Fruit fly (Drosophila melanogaster) whole organism, embryonic: ENCODE results near the gene al.

Source experiments
- Abd-B ChIP-seq: fragments of 200-800 bp; sonication (Bioruptor generic); optimal IDR thresholded peaks from 2 replicates; lab custom pipeline; 2018; ENCODE audit warnings: missing biosample characterization, mild to moderate bottlenecking, missing genetic modification characterization, moderate library complexity
- CG10209 ChIP-seq: fragments of 200-800 bp; sonication (Bioruptor generic); optimal IDR thresholded peaks from 3 replicates; lab custom pipeline; 2017; ENCODE audit warnings: missing biosample characterization, mild to moderate bottlenecking, missing genetic modification characterization, missing genetic modification reagents
- CG10565 ChIP-seq: fragments of 200-800 bp; sonication (Bioruptor generic); optimal IDR thresholded peaks from 3 replicates; lab custom pipeline; 2016; ENCODE audit warnings: missing biosample characterization, mild to moderate bottlenecking, missing genetic modification characterization
- CG1233 ChIP-seq: fragments of 200-800 bp; sonication (Bioruptor generic); optimal IDR thresholded peaks from 4 replicates; lab custom pipeline; 2018; ENCODE audit warnings: missing biosample characterization, mild to moderate bottlenecking, missing genetic modification characterization
- CG13624 ChIP-seq: fragments of 200-800 bp; sonication (Bioruptor generic); optimal IDR thresholded peaks from 2 replicates; lab custom pipeline; 2016; ENCODE audit warnings: missing biosample characterization, missing genetic modification characterization
- CG17829 ChIP-seq: fragments of 200-800 bp; optimal IDR thresholded peaks from 2 replicates; lab custom pipeline; 2019; ENCODE audit warnings: missing biosample characterization, mild to moderate bottlenecking, missing genetic modification characterization, moderate library complexity
- CG31388 ChIP-seq: fragments of 200-800 bp; sonication (Bioruptor generic); optimal IDR thresholded peaks from 2 replicates; lab custom pipeline; 2016; ENCODE audit warnings: missing biosample characterization, missing genetic modification characterization
- CG32767 ChIP-seq: fragments of 200-800 bp; sonication (Bioruptor generic); IDR thresholded peaks from 2 replicates; pipeline ENCODE4 v1.3.6; 2022; ENCODE audit warnings: missing biosample characterization, missing genetic modification characterization
- CG7786 ChIP-seq: fragments of 200-800 bp; sonication (Bioruptor generic); optimal IDR thresholded peaks from 2 replicates; lab custom pipeline; 2016; ENCODE audit warnings: missing biosample characterization, missing genetic modification characterization
- CG8089 ChIP-seq: fragments of 200-800 bp; sonication (Bioruptor generic); optimal IDR thresholded peaks from 3 replicates; lab custom pipeline; 2016; ENCODE audit warnings: missing biosample characterization, missing genetic modification characterization
- CG9932 ChIP-seq: fragments of 200-800 bp; sonication (Bioruptor generic); IDR thresholded peaks from 2 replicates; pipeline ENCODE4 v1.3.6; 2022; ENCODE audit warnings: missing biosample characterization, missing genetic modification characterization
- Chrac-16 ChIP-seq: fragments of 200-800 bp; sonication (Bioruptor generic); optimal IDR thresholded peaks from 3 replicates; lab custom pipeline; 2016; ENCODE audit warnings: missing biosample characterization, missing genetic modification characterization
- Dbx ChIP-seq: fragments of 200-800 bp; sonication (Bioruptor generic); IDR thresholded peaks from 3 replicates; pipeline ENCODE4 v1.3.6; 2022; ENCODE audit warnings: missing biosample characterization, missing genetic modification characterization
- Dek ChIP-seq: fragments of 200-800 bp; sonication (Bioruptor generic); optimal IDR thresholded peaks from 3 replicates; lab custom pipeline; 2019; ENCODE audit warnings: missing biosample characterization, mild to moderate bottlenecking, missing genetic modification characterization, moderate library complexity
- Dp ChIP-seq: fragments of 200-800 bp; sonication (Bioruptor generic); optimal IDR thresholded peaks from 2 replicates; lab custom pipeline; 2018; ENCODE audit warnings: missing biosample characterization, mild to moderate bottlenecking, missing genetic modification characterization, moderate library complexity
- HLH4C ChIP-seq: fragments of 200-800 bp; sonication (Bioruptor generic); IDR thresholded peaks from 3 replicates; pipeline ENCODE4 v1.3.6; 2022; ENCODE audit warnings: missing biosample characterization, missing genetic modification characterization; ENCODE audit not compliant: partially characterized antibody
- Hr39 ChIP-seq: fragments of >200 bp; optimal IDR thresholded peaks from 2 replicates; lab custom pipeline; 2017
- Hr78 ChIP-seq, 2 experiments: fragments of 200-800 bp in 1 of 2; fragments of >200 bp in 1 of 2; sonication (Bioruptor generic) in 1 of 2; optimal IDR thresholded peaks; 2 replicates each; lab custom pipeline; 2017 to 2019; ENCODE audit warnings: missing biosample characterization in 2 of 2, missing genetic modification characterization in 2 of 2, mild to moderate bottlenecking in 1 of 2, moderate library complexity in 1 of 2
- MBD-R2 ChIP-seq: fragments of 200-800 bp; sonication (Bioruptor generic); IDR thresholded peaks from 2 replicates; pipeline ENCODE4 v1.3.6; 2022; ENCODE audit warnings: missing biosample characterization, missing genetic modification characterization
- Mes4 ChIP-seq: fragments of 200-800 bp; sonication (Bioruptor generic); optimal IDR thresholded peaks from 2 replicates; lab custom pipeline; 2016; ENCODE audit warnings: missing biosample characterization, missing genetic modification characterization
- Myb ChIP-seq: fragments of 200-800 bp; sonication (Bioruptor generic); optimal IDR thresholded peaks from 2 replicates; lab custom pipeline; 2016; ENCODE audit warnings: missing biosample characterization, missing genetic modification characterization
- Sry-δ ChIP-seq: fragments of 200-800 bp; sonication (Bioruptor generic); optimal IDR thresholded peaks from 2 replicates; lab custom pipeline; 2016; ENCODE audit warnings: missing biosample characterization, missing genetic modification characterization
- ac ChIP-seq: fragments of 200-800 bp; sonication (Bioruptor generic); optimal IDR thresholded peaks from 3 replicates; lab custom pipeline; 2017; ENCODE audit warnings: missing biosample characterization, mild to moderate bottlenecking, missing genetic modification characterization
- ase ChIP-seq: fragments of 200-800 bp; sonication (Bioruptor generic); IDR thresholded peaks from 3 replicates; pipeline ENCODE4 v1.3.6; 2022; ENCODE audit warnings: missing biosample characterization, missing genetic modification characterization
- bab2 ChIP-seq: fragments of 200-800 bp; sonication (Bioruptor generic); optimal IDR thresholded peaks from 2 replicates; lab custom pipeline; 2016; ENCODE audit warnings: missing biosample characterization, missing genetic modification characterization
- bowl ChIP-seq: fragments of 200-800 bp; sonication (Bioruptor generic); IDR thresholded peaks from 2 replicates; pipeline ENCODE4 v1.3.6; 2022; ENCODE audit warnings: missing biosample characterization, missing genetic modification characterization
- cas ChIP-seq: fragments of 200-800 bp; sonication (Bioruptor generic); IDR thresholded peaks from 2 replicates; pipeline ENCODE4 v1.3.6; 2022; ENCODE audit warnings: missing biosample characterization, missing genetic modification characterization
- chinmo ChIP-seq: fragments of 200-800 bp; sonication (Bioruptor generic); IDR thresholded peaks from 4 replicates; pipeline ENCODE4 v1.3.6; 2022; ENCODE audit warnings: missing biosample characterization, missing genetic modification characterization; ENCODE audit not compliant: partially characterized antibody
- da ChIP-seq: fragments of 200-800 bp; sonication (Bioruptor generic); optimal IDR thresholded peaks from 2 replicates; lab custom pipeline; 2016; ENCODE audit warnings: missing biosample characterization, missing genetic modification characterization
- ewg ChIP-seq: fragments of 200-800 bp; sonication (Bioruptor generic); optimal IDR thresholded peaks from 3 replicates; lab custom pipeline; 2017; ENCODE audit warnings: mild to moderate bottlenecking, missing biosample characterization, missing genetic modification reagents, missing genetic modification characterization
- grau ChIP-seq: fragments of 200-800 bp; optimal IDR thresholded peaks from 3 replicates; lab custom pipeline; 2019; ENCODE audit warnings: missing biosample characterization, mild to moderate bottlenecking, missing genetic modification characterization, moderate library complexity
- hbn ChIP-seq: fragments of 200-800 bp; sonication (Bioruptor generic); IDR thresholded peaks from 2 replicates; pipeline ENCODE4 v1.3.6; 2022; ENCODE audit warnings: missing biosample characterization, missing genetic modification characterization; ENCODE audit not compliant: partially characterized antibody
- ind ChIP-seq: fragments of 200-800 bp; sonication (Bioruptor generic); optimal IDR thresholded peaks from 3 replicates; lab custom pipeline; 2016; ENCODE audit warnings: missing biosample characterization, missing genetic modification characterization
- insv ChIP-seq, 2 experiments: fragments of 200-800 bp; sonication (Bioruptor generic); optimal IDR thresholded peaks; 3 replicates each; lab custom pipeline; 2016 to 2018; ENCODE audit warnings: missing biosample characterization in 2 of 2, missing genetic modification characterization in 2 of 2
- kni ChIP-seq: fragments of 200-800 bp; sonication (Bioruptor generic); optimal IDR thresholded peaks from 3 replicates; lab custom pipeline; 2017; ENCODE audit warnings: mild to moderate bottlenecking, missing biosample characterization, missing genetic modification reagents, missing genetic modification characterization
- lola ChIP-seq, 3 experiments: fragments of >200 bp in 2 of 3; fragments of 200-800 bp in 1 of 3; sonication (Bioruptor generic) in 1 of 3; optimal IDR thresholded peaks; 2 replicates each; lab custom pipeline; 2017 to 2019; ENCODE audit warnings: missing biosample characterization in 3 of 3, missing genetic modification characterization in 3 of 3, mild to moderate bottlenecking in 1 of 3, moderate library complexity in 1 of 3
- otp ChIP-seq: fragments of 200-800 bp; sonication (Bioruptor generic); IDR thresholded peaks from 3 replicates; pipeline ENCODE4, ENCODE4 v1.3.6; 2022; ENCODE audit warnings: missing biosample characterization, missing genetic modification characterization
- pb ChIP-seq: fragments of 200-800 bp; sonication (Bioruptor generic); optimal IDR thresholded peaks from 3 replicates; lab custom pipeline; 2016; ENCODE audit warnings: missing biosample characterization, missing genetic modification characterization
- pnt ChIP-seq: fragments of 200-800 bp; sonication (Bioruptor generic); optimal IDR thresholded peaks from 3 replicates; lab custom pipeline; 2016; ENCODE audit warnings: missing biosample characterization, missing genetic modification characterization
- repo ChIP-seq: fragments of 200-800 bp; sonication (Bioruptor generic); optimal IDR thresholded peaks from 2 replicates; lab custom pipeline; 2016; ENCODE audit warnings: missing biosample characterization, missing genetic modification characterization
- ro ChIP-seq: fragments of 200-800 bp; sonication (Bioruptor generic); IDR thresholded peaks from 2 replicates; pipeline ENCODE4 v1.3.6; 2022; ENCODE audit warnings: missing biosample characterization, missing genetic modification characterization
- salm ChIP-seq: fragments of 200-800 bp; sonication (Bioruptor generic); optimal IDR thresholded peaks from 2 replicates; lab custom pipeline; 2018; ENCODE audit warnings: missing biosample characterization, mild to moderate bottlenecking, missing genetic modification characterization
- sd ChIP-seq: fragments of 200-800 bp; sonication (Bioruptor generic); optimal IDR thresholded peaks from 3 replicates; lab custom pipeline; 2018; ENCODE audit warnings: missing biosample characterization, mild to moderate bottlenecking, missing genetic modification characterization, moderate library complexity
- sqz ChIP-seq: fragments of 200-800 bp; sonication (Bioruptor generic); optimal IDR thresholded peaks from 3 replicates; lab custom pipeline; 2018; ENCODE audit warnings: missing biosample characterization, mild to moderate bottlenecking, missing genetic modification characterization
- tgo ChIP-seq: fragments of 200-800 bp; sonication (Bioruptor generic); IDR thresholded peaks from 3 replicates; pipeline ENCODE4 v1.3.6; 2022; ENCODE audit warnings: missing biosample characterization, missing genetic modification characterization
- ttk ChIP-seq: fragments of 200-800 bp; sonication (Bioruptor generic); IDR thresholded peaks from 2 replicates; pipeline ENCODE4 v2.1.2; 2022; ENCODE audit warnings: missing biosample characterization, missing genetic modification characterization
- tx ChIP-seq: fragments of 200-800 bp; sonication (Bioruptor generic); optimal IDR thresholded peaks from 2 replicates; lab custom pipeline; 2016; ENCODE audit warnings: missing biosample characterization, missing genetic modification characterization

The al gene

DNA sequence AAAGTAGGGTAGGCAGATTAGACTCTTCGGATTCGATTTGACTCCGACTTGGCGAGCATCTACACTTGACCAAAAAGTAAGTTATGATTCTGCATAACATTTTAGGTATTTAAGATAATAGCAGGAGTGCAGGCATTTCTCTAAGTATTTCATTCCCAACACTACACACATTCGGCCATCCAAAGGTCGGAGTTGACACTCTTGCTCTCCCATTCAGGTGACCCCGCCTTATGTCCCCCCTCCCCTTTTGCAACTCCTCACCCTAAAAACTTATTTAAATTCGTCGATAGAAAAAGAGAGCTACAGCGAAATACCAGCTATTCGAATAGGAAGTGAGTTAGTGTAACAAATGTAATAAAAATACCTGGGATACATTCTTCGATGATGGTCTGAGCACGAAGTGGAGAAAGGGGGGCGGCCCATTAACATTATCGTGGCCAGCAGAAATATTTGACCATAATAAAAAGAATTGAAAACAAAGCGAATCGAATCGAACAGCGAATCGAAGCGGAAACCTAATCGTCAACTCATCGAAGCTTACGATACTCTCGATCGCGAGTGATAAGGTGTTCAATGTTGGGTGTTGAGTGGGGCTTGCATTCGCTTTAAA lies 50.6 kb downstream of the al start:
- peak; percentile 90 for TF ChIP-seq sd (tag; lab: Kevin White, UChicago)
- no peak for TF ChIP-seq salm
- TF ChIP-seq ttk (GFP tag; lab: Robert Waterston, UW): 0 out of 2 replicates have a peak, but pooled peaks have one; percentile 23
- TF ChIP-seq Hr78 (GFP tag; optimal IDR thresholded peaks at IDR 0.05; lab: Kevin White, UChicago): peak in 1 of 2 experiments; percentile 81
- TF ChIP-seq chinmo: 0 out of 4 replicates have a peak, but pooled peaks have one; percentile 18
- no peak for TF ChIP-seq Dbx (GFP tag; lab: Robert Waterston, UW)
- TF ChIP-seq CG10565 (GFP tag; lab: Kevin White, UChicago): no peak
- TF ChIP-seq, all 482 proteins: peak for 4

DNA sequence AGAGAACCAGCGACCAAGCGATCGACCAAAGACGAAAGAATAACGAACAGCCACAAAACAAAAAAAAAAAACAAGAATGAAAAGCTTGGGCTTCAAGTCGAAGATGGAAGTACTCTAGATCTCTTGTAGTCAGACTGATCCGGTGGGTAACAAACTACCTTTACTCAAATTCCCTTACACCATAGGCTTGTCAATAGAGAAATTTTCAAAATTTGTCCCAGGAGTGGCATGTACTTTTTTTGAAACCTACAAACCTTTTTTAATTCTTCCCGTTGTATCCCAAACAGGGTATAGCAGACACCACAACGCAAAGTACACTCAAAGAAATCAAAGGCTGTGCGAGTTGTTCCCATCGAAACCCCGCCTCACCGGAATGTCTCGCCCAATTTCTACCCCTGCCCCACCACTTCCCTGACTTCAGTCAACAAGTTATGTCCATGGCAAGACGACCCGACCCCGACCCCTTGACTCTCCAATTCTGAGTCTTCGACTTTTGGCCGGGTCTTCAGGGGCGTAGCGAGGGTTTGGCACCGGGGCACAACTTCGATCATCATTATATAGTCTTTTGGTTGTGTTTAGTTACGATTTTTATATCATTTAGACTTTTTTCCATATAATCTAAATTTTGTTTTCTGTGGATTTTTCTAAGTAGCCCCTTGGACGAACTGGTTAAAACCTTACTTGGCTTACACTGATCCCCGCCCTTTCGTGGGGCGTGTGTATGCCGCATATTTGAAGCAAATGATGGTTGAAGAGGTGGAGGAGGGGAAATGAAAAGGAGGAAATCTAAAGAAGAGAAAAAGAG lies 52.0 kb downstream of the al start:
- TF ChIP-seq HLH4C (GFP tag; lab: Robert Waterston, UW) (no peak), CG13624 (GFP tag; lab: Kevin White, UChicago) (peak; percentile 42), CG7786 (GFP tag; lab: Kevin White, UChicago) (peak; percentile 63), CG9932 (GFP tag; lab: Robert Waterston, UW) (peak; percentile 61), ewg (GFP tag; lab: Kevin White, UChicago) (peak; percentile 20), tgo (peak; percentile 30; the same call in 1 of the 3 replicates), cas (GFP tag; lab: Robert Waterston, UW) (no peak), CG32767 (GFP tag; lab: Robert Waterston, UW) (no peak), Dp (GFP tag; lab: Kevin White, UChicago) (no peak), Hr39 (no peak), ro (GFP tag; lab: Robert Waterston, UW) (no peak), CG17829 (peak; percentile 42), sqz (GFP tag; lab: Kevin White, UChicago) (peak; percentile 50), Mes4 (GFP tag; lab: Kevin White, UChicago) (no peak), repo (GFP tag; lab: Kevin White, UChicago) (no peak), otp (no peak; the same call in 2 of the 3 replicates), Abd-B (GFP tag; lab: Kevin White, UChicago) (peak; percentile 20), tx (peak; percentile 31), bab2 (GFP tag; lab: Kevin White, UChicago) (peak; percentile 23), Myb (GFP tag; lab: Kevin White, UChicago) (peak; percentile 44), pb (GFP tag; lab: Kevin White, UChicago) (peak; percentile 33), CG10209 (GFP tag; lab: Kevin White, UChicago) (peak; percentile 20), da (GFP tag; lab: Kevin White, UChicago) (no peak), hbn (no peak), pnt (GFP tag; lab: Kevin White, UChicago) (peak; percentile 48), Dek (tag; lab: Kevin White, UChicago) (no peak), insv (GFP tag; optimal IDR thresholded peaks at IDR 0.05; lab: Kevin White, UChicago) (no peak), CG1233 (GFP tag; lab: Kevin White, UChicago) (peak; percentile 25), ase (GFP tag; lab: Robert Waterston, UW) (no peak), Sry-δ (GFP tag; lab: Kevin White, UChicago) (no peak), bowl (GFP tag; lab: Robert Waterston, UW) (no peak), Chrac-16 (GFP tag; lab: Kevin White, UChicago) (peak; percentile 71), CG31388 (GFP tag; lab: Kevin White, UChicago) (no peak), CG8089 (GFP tag; lab: Kevin White, UChicago) (peak; percentile 61), grau (tag; lab: Kevin White, UChicago) (peak; percentile 44), lola (GFP tag; optimal IDR thresholded peaks at IDR 0.05; lab: Kevin White, UChicago) (peak in 1 of 3 experiments; percentile 68), ac (GFP tag; lab: Kevin White, UChicago) (no peak), kni (GFP tag; lab: Kevin White, UChicago) (peak; percentile 62), ind (GFP tag; lab: Kevin White, UChicago) (peak; percentile 59), MBD-R2 (0 out of 2 replicates have a peak, but pooled peaks have one; percentile 12)
